Fruit fly (Drosophila melanogaster): ENCODE measurements around the gene CG32152.

The CG32152 gene

dm6 chr3L:16161847-16162556, 18.2 kb upstream of the CG32152 start (continued):
- peak; percentile 88 for TF ChIP-seq CG3163 (GFP tag; optimal IDR thresholded peaks at IDR 0.05)
- TF ChIP-seq CG1602 (GFP tag; optimal IDR thresholded peaks at IDR 0.05), result peak; percentile 45
- TF ChIP-seq CG12071 (GFP tag; optimal IDR thresholded peaks at IDR 0.05), result peak; percentile 44
- peak; percentile 90 for TF ChIP-seq CG2120 (GFP tag; optimal IDR thresholded peaks at IDR 0.05)
- TF ChIP-seq Xbp1 (GFP tag; optimal IDR thresholded peaks at IDR 0.05), result peak; percentile 64
- TF ChIP-seq CG43689 (GFP tag; IDR thresholded peaks at IDR 0.05), result no peak
- TF ChIP-seq crp (GFP tag; optimal IDR thresholded peaks at IDR 0.05), result peak in 1 of 2 experiments; percentile 16
- TF ChIP-seq grau (tag; optimal IDR thresholded peaks at IDR 0.05), result peak; percentile 82
- no peak for TF ChIP-seq ro (GFP tag; IDR thresholded peaks at IDR 0.05)
- 0 out of 2 replicates have a peak, but pooled peaks have one; percentile 48 for TF ChIP-seq al (GFP tag; IDR thresholded peaks at IDR 0.05)
- peak; percentile 34 for TF ChIP-seq Bdp1 (GFP tag; optimal IDR thresholded peaks at IDR 0.05)
- no peak for TF ChIP-seq sc (optimal IDR thresholded peaks at IDR 0.05)
- TF ChIP-seq sc (GFP tag; optimal IDR thresholded peaks at IDR 0.05), result peak; percentile 18
- peak; percentile 66; the same call in 1 of the 2 replicates for TF ChIP-seq CG32767 (GFP tag; IDR thresholded peaks at IDR 0.05)
- TF ChIP-seq fd96Cb (tag; optimal IDR thresholded peaks at IDR 0.05), result peak; percentile 70
- TF ChIP-seq Spps (tag; optimal IDR thresholded peaks at IDR 0.05), result peak; percentile 10
- peak; percentile 37 for TF ChIP-seq Deaf1 (tag; optimal IDR thresholded peaks at IDR 0.05)
- TF ChIP-seq Dp (GFP tag; optimal IDR thresholded peaks at IDR 0.05), result no peak
- TF ChIP-seq wor (GFP tag; IDR thresholded peaks at IDR 0.05), result no peak
- TF ChIP-seq CG6854 (GFP tag; optimal IDR thresholded peaks at IDR 0.05), result peak; percentile 61
- TF ChIP-seq CG6254 (GFP tag; optimal IDR thresholded peaks at IDR 0.05), result peak; percentile 66
- TF ChIP-seq pum (GFP tag; optimal IDR thresholded peaks at IDR 0.05), result peak; percentile 32
- no peak for TF ChIP-seq ems (GFP tag; optimal IDR thresholded peaks at IDR 0.05)
- no peak for TF ChIP-seq CG34224 (GFP tag; IDR thresholded peaks at IDR 0.05; ENCODE audit: partially characterized antibody)
- TF ChIP-seq bcd (GFP tag; optimal IDR thresholded peaks at IDR 0.05), result peak; percentile 63
- peak; percentile 68 for TF ChIP-seq Dek (tag; optimal IDR thresholded peaks at IDR 0.05)
- TF ChIP-seq HLH3B (GFP tag; IDR thresholded peaks at IDR 0.05), result peak; percentile 66
- TF ChIP-seq CG7745 (tag; optimal IDR thresholded peaks at IDR 0.05), result no peak
- TF ChIP-seq CG11456 (GFP tag; IDR thresholded peaks at IDR 0.05), result no peak
- TF ChIP-seq CG10462 (GFP tag; optimal IDR thresholded peaks at IDR 0.05), result peak; percentile 7
- no peak for TF ChIP-seq toy (GFP tag; IDR thresholded peaks at IDR 0.05)
- peak in 1 of 2 experiments; percentile 49 for TF ChIP-seq Hr78 (GFP tag; optimal IDR thresholded peaks at IDR 0.05)
- TF ChIP-seq hb (GFP tag; IDR thresholded peaks at IDR 0.05; ENCODE audit: partially characterized antibody), result no peak
- no peak for TF ChIP-seq pfk (GFP tag; optimal IDR thresholded peaks at IDR 0.05)
- peak; percentile 34 for TF ChIP-seq CG11398 (GFP tag; optimal IDR thresholded peaks at IDR 0.05)
- TF ChIP-seq CG7357 (GFP tag; IDR thresholded peaks at IDR 0.05), result 0 out of 3 replicates have a peak, but pooled peaks have one; percentile 24
- TF ChIP-seq CG18599 (GFP tag; optimal IDR thresholded peaks at IDR 0.05), result peak; percentile 91
- TF ChIP-seq tgo (GFP tag; IDR thresholded peaks at IDR 0.05), result peak; percentile 69; the same call in 2 of the 3 replicates
- TF ChIP-seq CG12299 (tag; optimal IDR thresholded peaks at IDR 0.05), result peak; percentile 53
- peak; percentile 55 for TF ChIP-seq Bteb2 (GFP tag; optimal IDR thresholded peaks at IDR 0.05)
- TF ChIP-seq z (GFP tag; IDR thresholded peaks at IDR 0.05), result no peak
- peak; percentile 27 for TF ChIP-seq CG2875 (GFP tag; optimal IDR thresholded peaks at IDR 0.05)
- TF ChIP-seq CG15514 (GFP tag; optimal IDR thresholded peaks at IDR 0.05), result peak; percentile 61
- TF ChIP-seq Mrtf (GFP tag; IDR thresholded peaks at IDR 0.05), result peak; percentile 33; the same call in 1 of the 3 replicates
- peak; percentile 44 for TF ChIP-seq jumu (GFP tag; optimal IDR thresholded peaks at IDR 0.05)
- TF ChIP-seq CG4328 (GFP tag; optimal IDR thresholded peaks at IDR 0.05), result peak; percentile 43
- peak; percentile 8 for TF ChIP-seq Hmx (GFP tag; optimal IDR thresholded peaks at IDR 0.05)
- peak; percentile 59 for TF ChIP-seq Ssrp (tag; optimal IDR thresholded peaks at IDR 0.05)
- TF ChIP-seq HmgD (GFP tag; optimal IDR thresholded peaks at IDR 0.05), result peak; percentile 5
